Fruit fly (Drosophila melanogaster) whole organism, wandering third instar larva: ENCODE data around the gene CG10907.

Experiments
- Hr78 ChIP-seq: fragments of >200 bp; optimal IDR thresholded peaks from 2 replicates; lab custom pipeline; 2017; ENCODE audit warnings: missing biosample characterization, missing genetic modification characterization
- Hr83 ChIP-seq: fragments of 200-300 bp; sonication (Bioruptor generic); optimal IDR thresholded peaks from 2 replicates; lab custom pipeline; 2016; ENCODE audit warnings: missing biosample characterization, mild to moderate bottlenecking, missing genetic modification characterization, moderate library complexity; ENCODE audit not compliant: poor library complexity, severe bottlenecking
- Myc ChIP-seq: fragments of >200 bp; optimal IDR thresholded peaks from 2 replicates; lab custom pipeline; 2017
- Rel ChIP-seq, 2 experiments: fragments of 200-800 bp; sonication (Bioruptor generic) in 1 of 2; optimal IDR thresholded peaks; 2 replicates in 1 of 2; 3 replicates in 1 of 2; lab custom pipeline; 2016 to 2019; ENCODE audit warnings: mild to moderate bottlenecking in 2 of 2, missing biosample characterization in 2 of 2, missing genetic modification characterization in 2 of 2, moderate library complexity in 1 of 2
- foxo ChIP-seq, 2 experiments: fragments of 200-800 bp; sonication (Bioruptor generic); optimal IDR thresholded peaks; 2 replicates in 1 of 2; 3 replicates in 1 of 2; lab custom pipeline; 2016 to 2017; ENCODE audit warnings: missing biosample characterization in 2 of 2, missing genetic modification characterization in 2 of 2
- fru ChIP-seq: fragments of 200-800 bp; sonication (Bioruptor generic); optimal IDR thresholded peaks from 3 replicates; lab custom pipeline; 2016; ENCODE audit warnings: missing biosample characterization, mild to moderate bottlenecking, missing genetic modification characterization
- pan ChIP-seq: fragments of >200 bp; optimal IDR thresholded peaks from 2 replicates; lab custom pipeline; 2017
- psq ChIP-seq: fragments of 200-800 bp; sonication (Bioruptor generic); optimal IDR thresholded peaks from 3 replicates; lab custom pipeline; 2017; ENCODE audit warnings: missing biosample characterization, mild to moderate bottlenecking, missing genetic modification characterization, moderate library complexity
- sage ChIP-seq: fragments of 200-800 bp; sonication (Bioruptor generic); optimal IDR thresholded peaks from 2 replicates; lab custom pipeline; 2016; ENCODE audit warnings: missing biosample characterization, mild to moderate bottlenecking, missing genetic modification characterization
- woc ChIP-seq: sonication (Bioruptor generic); optimal IDR thresholded peaks from 2 replicates; lab custom pipeline; 2016; ENCODE audit warnings: missing biosample characterization, mild to moderate bottlenecking, missing genetic modification characterization

- TF ChIP-seq foxo (GFP tag; optimal IDR thresholded peaks at IDR 0.05; lab: Kevin White, UChicago) (peak in 1 of 2 experiments; percentile 11), fru (GFP tag; lab: Kevin White, UChicago) (no peak), psq (GFP tag; lab: Kevin White, UChicago) (no peak), Hr83 (GFP tag; lab: Kevin White, UChicago) (no peak), woc (GFP tag; lab: Kevin White, UChicago) (no peak), Hr78 (GFP tag; lab: Kevin White, UChicago) (no peak), Myc (no peak), Rel (GFP tag; optimal IDR thresholded peaks at IDR 0.05; lab: Kevin White, UChicago) (no peak), Rel (tag; optimal IDR thresholded peaks at IDR 0.05; lab: Kevin White, UChicago) (peak; percentile 57), pan (lab: Kevin White, UChicago) (no peak), sage (no peak)
These were observed 40.0 kb downstream of the CG10907 start, which contains the start of gene CycA for dm6 chr3L:11833296-11833717.
